Worm (Caenorhabditis elegans): Measurements from ENCODE around the gene F14H3.15.

DNA sequence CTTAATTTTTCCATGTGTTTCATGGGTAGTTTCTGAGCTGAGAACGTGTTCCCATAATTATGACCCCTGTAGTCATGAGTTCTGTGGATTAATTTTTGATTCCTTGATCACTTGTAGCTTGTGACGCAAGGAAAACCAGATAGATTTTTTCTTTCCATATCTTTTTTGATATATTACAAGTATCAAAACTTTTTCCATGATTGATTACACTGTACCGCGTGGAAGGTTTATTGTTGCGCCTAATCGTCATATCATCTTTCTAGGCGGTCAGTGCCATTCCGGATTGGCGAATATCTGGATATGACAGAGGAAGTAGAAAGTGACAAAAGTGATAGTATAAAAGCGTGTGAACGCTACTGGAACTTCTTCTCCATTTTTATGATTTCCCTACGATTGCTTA is 13.5 kb downstream of the F14H3.15 start, which contains the start of gene ZK285.2:
- TF ChIP-seq ztf-23 (GFP tag; IDR thresholded peaks at IDR 0.05) = no peak
- TF ChIP-seq flt-1 (GFP tag; IDR thresholded peaks at IDR 0.05) = no peak
- TF ChIP-seq T22C8.4 (GFP tag; IDR thresholded peaks at IDR 0.05) = no peak
